Worm (Caenorhabditis elegans): ENCODE data around the gene svh-2.

The svh-2 gene

ce11 chrX:6536701-6537279 lies 16.3 kb upstream of the svh-2 start, which contains the start of gene ilys-5:
Gene ilys-5, minus strand, starts transcription at chrX:6536840.
- TF ChIP-seq dsc-1 (tag; optimal IDR thresholded peaks at IDR 0.05) = peak; percentile 96
- TF ChIP-seq elt-2 (tag; optimal IDR thresholded peaks at IDR 0.05) = peak; percentile 71
- no peak for TF ChIP-seq hlh-4 (tag; optimal IDR thresholded peaks at IDR 0.05)
- TF ChIP-seq nhr-11 (tag; optimal IDR thresholded peaks at IDR 0.05) = no peak
- TF ChIP-seq fkh-8 (tag; optimal IDR thresholded peaks at IDR 0.05) = peak; percentile 54
- TF ChIP-seq tbx-2 (tag; optimal IDR thresholded peaks at IDR 0.05) = no peak
- peak; percentile 57 for TF ChIP-seq pax-3 (tag; optimal IDR thresholded peaks at IDR 0.05)
- peak; percentile 23 for TF ChIP-seq nhr-47 (tag; optimal IDR thresholded peaks at IDR 0.05)
- TF ChIP-seq sox-4 (tag; optimal IDR thresholded peaks at IDR 0.05) = peak; percentile 39
- no peak for TF ChIP-seq F16B12.6 (tag; optimal IDR thresholded peaks at IDR 0.05)
- peak; percentile 4 for TF ChIP-seq nhr-71 (tag; optimal IDR thresholded peaks at IDR 0.05)

DNA sequence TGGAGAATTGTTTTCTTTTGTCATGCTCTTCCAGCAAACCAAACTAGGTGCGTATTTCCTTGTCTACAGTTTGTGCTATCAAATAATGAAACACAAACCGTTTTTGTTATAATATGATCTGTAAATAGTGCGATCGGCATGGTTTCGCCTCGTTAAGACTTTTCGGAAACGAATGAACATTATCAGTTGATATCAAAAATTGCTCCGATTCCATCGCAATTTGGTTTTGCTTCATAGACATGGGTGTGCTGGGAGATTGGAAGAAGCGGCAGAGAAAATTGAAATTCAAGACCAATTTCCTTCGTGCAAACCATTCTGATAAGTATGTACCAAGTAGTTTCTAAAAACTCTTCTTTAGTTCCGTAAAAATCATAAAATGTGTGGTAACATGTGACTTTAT lies 15.0 kb upstream of the svh-2 start:
- TF ChIP-seq mef-2 (tag; optimal IDR thresholded peaks at IDR 0.05) = no peak
- TF ChIP-seq elt-2 (tag; optimal IDR thresholded peaks at IDR 0.05) = peak; percentile 80

ce11 chrX:6542692-6543091 lies 10.4 kb upstream of the svh-2 start, which contains the start of gene T14E8.2:
Gene T14E8.2, plus strand, starts transcription at chrX:6542992.
- TF ChIP-seq isw-1 (GFP tag; IDR thresholded peaks at IDR 0.05) (no peak), grh-1 (GFP tag; IDR thresholded peaks at IDR 0.05) (no peak), lsy-2 (tag; optimal IDR thresholded peaks at IDR 0.05) (no peak), ceh-88 (GFP tag; IDR thresholded peaks at IDR 0.05) (no peak), irx-1 (tag; optimal IDR thresholded peaks at IDR 0.05) (no peak), nhr-12 (tag; optimal IDR thresholded peaks at IDR 0.05) (no peak), rnt-1 (tag; optimal IDR thresholded peaks at IDR 0.05) (no peak), Y116A8C.19 (tag; optimal IDR thresholded peaks at IDR 0.05; ENCODE audit: borderline replicate concordance) (no peak), ces-1 (GFP tag; optimal IDR thresholded peaks at IDR 0.05) (no peak), swsn-7 (tag; optimal IDR thresholded peaks at IDR 0.05) (no peak), aly-2 (tag; optimal IDR thresholded peaks at IDR 0.05) (no peak), pax-3 (tag; optimal IDR thresholded peaks at IDR 0.05) (no peak), C16A3.4 (tag; optimal IDR thresholded peaks at IDR 0.05) (no peak), aha-1 (tag; optimal IDR thresholded peaks at IDR 0.05) (no peak), tlp-1 (tag; optimal IDR thresholded peaks at IDR 0.05) (no peak)

- TF ChIP-seq ama-1 (optimal IDR thresholded peaks at IDR 0.05) = no peak
- no peak for TF ChIP-seq ets-5 (GFP tag; IDR thresholded peaks at IDR 0.05)
- TF ChIP-seq nhr-11 (tag; optimal IDR thresholded peaks at IDR 0.05) = no peak
- no peak for TF ChIP-seq unc-62 (GFP tag; optimal IDR thresholded peaks at IDR 0.05)
- no peak for TF ChIP-seq sox-4 (tag; optimal IDR thresholded peaks at IDR 0.05)
- TF ChIP-seq grh-1 (GFP tag; IDR thresholded peaks at IDR 0.05) = no peak
- no peak for TF ChIP-seq mdl-1 (tag; optimal IDR thresholded peaks at IDR 0.05)
Observed at ce11 chrX:6543665-6544064, 9.4 kb upstream of the svh-2 start.

DNA sequence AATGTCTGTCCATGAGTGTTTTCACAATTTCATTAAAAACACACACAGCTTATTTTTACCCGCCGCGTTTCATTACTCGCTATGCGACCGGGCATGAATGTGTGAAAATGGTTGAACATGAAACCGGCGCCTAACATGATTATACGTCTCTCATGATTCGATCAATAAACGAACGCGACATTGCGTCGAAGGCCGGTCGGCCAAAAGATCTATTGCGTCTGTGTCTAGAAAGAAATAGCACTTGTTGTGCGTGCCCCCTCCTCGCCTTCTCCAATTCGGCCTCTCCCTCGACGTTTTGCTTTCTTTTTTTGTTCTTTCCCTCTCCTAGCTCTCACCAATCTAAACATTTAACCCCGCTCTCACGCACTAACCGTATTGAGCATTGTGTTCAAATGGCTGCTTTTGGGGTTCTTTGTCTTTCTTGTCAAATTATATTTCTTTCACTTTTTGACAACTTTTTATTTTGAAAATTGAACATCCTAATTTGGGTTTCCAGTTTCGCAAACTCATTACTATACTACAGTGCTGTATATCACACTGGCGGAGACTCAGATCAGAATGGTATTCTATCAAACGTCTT lies 1.9 kb upstream of the svh-2 start:
- TF ChIP-seq unc-86 (tag; optimal IDR thresholded peaks at IDR 0.05) (no peak), aly-2 (tag; optimal IDR thresholded peaks at IDR 0.05) (no peak), hlh-4 (tag; optimal IDR thresholded peaks at IDR 0.05) (no peak), rnt-1 (tag; optimal IDR thresholded peaks at IDR 0.05) (no peak), lin-13 (GFP tag; optimal IDR thresholded peaks at IDR 0.05) (no peak), xbp-1 (tag; optimal IDR thresholded peaks at IDR 0.05) (peak; percentile 10), unc-98 (GFP tag; IDR thresholded peaks at IDR 0.05) (no peak), snu-23 (GFP tag; optimal IDR thresholded peaks at IDR 0.05) (peak; percentile 46), lir-3 (tag; optimal IDR thresholded peaks at IDR 0.05; ENCODE audit: poor library complexity) (no peak), ceh-63 (GFP tag; optimal IDR thresholded peaks at IDR 0.05) (no peak), skn-1 (tag; optimal IDR thresholded peaks at IDR 0.05) (no peak), nhr-237 (tag; optimal IDR thresholded peaks at IDR 0.05) (no peak), efl-1 (optimal IDR thresholded peaks at IDR 0.05) (no peak), efl-1 (GFP tag; optimal IDR thresholded peaks at IDR 0.05 in 1 of 2) (peak in 1 of 2 experiments; percentile 77), nhr-85 (tag) (peak; percentile 10), nhr-84 (tag; optimal IDR thresholded peaks at IDR 0.05) (no peak), jun-1 (tag; optimal IDR thresholded peaks at IDR 0.05) (no peak), ces-1 (GFP tag; optimal IDR thresholded peaks at IDR 0.05) (no peak), lin-14 (GFP tag; optimal IDR thresholded peaks at IDR 0.05) (peak; percentile 65), nhr-47 (tag; optimal IDR thresholded peaks at IDR 0.05) (peak; percentile 8), nhr-28 (tag; optimal IDR thresholded peaks at IDR 0.05) (no peak), ceh-88 (GFP tag; IDR thresholded peaks at IDR 0.05) (no peak), irx-1 (tag; optimal IDR thresholded peaks at IDR 0.05) (no peak)
